Fruit fly (Drosophila melanogaster): ENCODE measurements around the gene Fadd.

Gene Fadd

dm6 chr3R:21992909-21993308 lies 41.3 kb upstream of the Fadd start (continued):
- TF ChIP-seq sima (GFP tag; optimal IDR thresholded peaks at IDR 0.05) (no peak), bsh (GFP tag; optimal IDR thresholded peaks at IDR 0.05) (peak in 1 of 2 experiments; percentile 11), phol (tag; optimal IDR thresholded peaks at IDR 0.05) (no peak), chinmo (GFP tag; IDR thresholded peaks at IDR 0.05; ENCODE audit: partially characterized antibody) (no peak), esg (GFP tag; conservative IDR thresholded peaks at IDR 0.05) (peak; percentile 53; the same call in 1 of the 2 replicates), Dp (GFP tag; optimal IDR thresholded peaks at IDR 0.05) (no peak), CG4404 (GFP tag; IDR thresholded peaks at IDR 0.05) (peak; percentile 28; the same call in 1 of the 2 replicates), Ada2b (GFP tag; IDR thresholded peaks at IDR 0.05) (peak; percentile 60; the same call in 1 of the 2 replicates), Aef1 (GFP tag; IDR thresholded peaks at IDR 0.05) (peak; percentile 67), CG4424 (GFP tag; optimal IDR thresholded peaks at IDR 0.05) (peak; percentile 0), CG1602 (GFP tag; optimal IDR thresholded peaks at IDR 0.05) (peak; percentile 44), hbn (GFP tag; IDR thresholded peaks at IDR 0.05; ENCODE audit: partially characterized antibody) (no peak), tup (GFP tag; optimal IDR thresholded peaks at IDR 0.05) (no peak), ssp (GFP tag; IDR thresholded peaks at IDR 0.05) (0 out of 2 replicates have a peak, but pooled peaks have one; percentile 39), Nf-YC (tag; optimal IDR thresholded peaks at IDR 0.05) (no peak), CG8944 (GFP tag; optimal IDR thresholded peaks at IDR 0.05) (peak; percentile 8), CG9797 (GFP tag; optimal IDR thresholded peaks at IDR 0.05) (no peak), CG31441 (GFP tag; IDR thresholded peaks at IDR 0.05) (no peak), dm (GFP tag; optimal IDR thresholded peaks at IDR 0.05) (peak; percentile 26), CG10366 (GFP tag; IDR thresholded peaks at IDR 0.05) (peak; percentile 59), Rx (GFP tag; IDR thresholded peaks at IDR 0.05) (peak; percentile 29; the same call in 1 of the 2 replicates), CG6813 (GFP tag; optimal IDR thresholded peaks at IDR 0.05) (no peak), CG17385 (GFP tag; optimal IDR thresholded peaks at IDR 0.05) (peak; percentile 23), CG2889 (GFP tag; IDR thresholded peaks at IDR 0.05) (peak; percentile 66; the same call in 2 of the 3 replicates), bcd (GFP tag; optimal IDR thresholded peaks at IDR 0.05) (peak; percentile 18), danr (GFP tag; IDR thresholded peaks at IDR 0.05) (peak; percentile 32; the same call in 1 of the 2 replicates), HLH3B (GFP tag; IDR thresholded peaks at IDR 0.05) (peak; percentile 34; the same call in 1 of the 2 replicates), H2.0 (GFP tag; IDR thresholded peaks at IDR 0.05) (peak; percentile 57; the same call in 1 of the 2 replicates), shn (GFP tag; optimal IDR thresholded peaks at IDR 0.05) (no peak), CG9932 (GFP tag; IDR thresholded peaks at IDR 0.05) (peak; percentile 63), CG11093 (GFP tag; IDR thresholded peaks at IDR 0.05) (peak; percentile 57; the same call in 1 of the 3 replicates), CG16815 (GFP tag; optimal IDR thresholded peaks at IDR 0.05) (peak; percentile 50), fd3F (GFP tag; optimal IDR thresholded peaks at IDR 0.05) (peak; percentile 18), Drgx (GFP tag; IDR thresholded peaks at IDR 0.05) (peak; percentile 82), CG1233 (GFP tag; optimal IDR thresholded peaks at IDR 0.05) (peak; percentile 1), sisA (GFP tag; IDR thresholded peaks at IDR 0.05) (peak; percentile 21; the same call in 1 of the 2 replicates), Abd-B (GFP tag; optimal IDR thresholded peaks at IDR 0.05) (peak; percentile 66), zen (tag; optimal IDR thresholded peaks at IDR 0.05) (no peak), CG7357 (GFP tag; IDR thresholded peaks at IDR 0.05) (peak; percentile 34; the same call in 1 of the 3 replicates), Dip3 (GFP tag; optimal IDR thresholded peaks at IDR 0.05) (peak; percentile 49), CG3847 (GFP tag; IDR thresholded peaks at IDR 0.05) (peak; percentile 21; the same call in 1 of the 2 replicates), Gug (GFP tag; IDR thresholded peaks at IDR 0.05) (peak; percentile 73), HLH54F (GFP tag; optimal IDR thresholded peaks at IDR 0.05) (peak; percentile 19), nmo (GFP tag; optimal IDR thresholded peaks at IDR 0.05) (peak; percentile 57), Nf-YA (GFP tag; IDR thresholded peaks at IDR 0.05) (peak; percentile 39; the same call in 1 of the 2 replicates), ind (GFP tag; optimal IDR thresholded peaks at IDR 0.05) (peak; percentile 50), stwl (tag; optimal IDR thresholded peaks at IDR 0.05) (no peak), CG32772 (GFP tag; IDR thresholded peaks at IDR 0.05) (no peak), Hr51 (GFP tag; optimal IDR thresholded peaks at IDR 0.05) (no peak), CG8765 (GFP tag; IDR thresholded peaks at IDR 0.05) (0 out of 2 replicates have a peak, but pooled peaks have one; percentile 27)

Data from whole organism, embryonic.